Worm (Caenorhabditis elegans): ENCODE data around the gene der-2.

Gene der-2

DNA sequence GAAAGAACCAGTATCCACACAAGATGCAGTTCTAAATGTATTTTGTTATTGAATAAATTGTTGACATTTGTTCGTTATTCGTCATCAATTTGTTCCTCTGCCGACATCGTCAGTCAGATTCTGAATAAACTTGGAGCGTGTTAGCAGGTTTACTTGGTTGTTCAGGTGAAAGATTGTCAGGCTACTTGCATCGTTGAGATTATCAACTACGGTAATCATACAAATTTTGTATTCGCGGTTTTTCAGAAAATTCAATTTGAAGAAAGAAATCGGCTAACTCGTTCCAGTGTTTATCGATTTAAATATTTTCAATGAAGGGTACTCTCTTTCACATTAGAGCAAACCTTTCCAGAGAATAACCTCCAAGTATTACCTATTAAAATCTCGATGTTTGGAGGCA is 13.2 kb downstream of the der-2 start, which contains the start of gene R151.2:
TSS of gene R151.2 (plus strand) at position 247 of the 400 bp plus-strand sequence.
- TF ChIP-seq gmeb-2 (tag; optimal IDR thresholded peaks at IDR 0.05): no peak
- TF ChIP-seq pqm-1 (tag; optimal IDR thresholded peaks at IDR 0.05): no peak
- no peak for TF ChIP-seq elt-2 (tag; optimal IDR thresholded peaks at IDR 0.05)
- no peak for TF ChIP-seq hlh-15 (tag; optimal IDR thresholded peaks at IDR 0.05)
- TF ChIP-seq eyg-1 (tag; optimal IDR thresholded peaks at IDR 0.05): no peak
- TF ChIP-seq C38D4.7 (GFP tag; optimal IDR thresholded peaks at IDR 0.05): no peak
- TF ChIP-seq ceh-22 (tag; optimal IDR thresholded peaks at IDR 0.05): no peak
- TF ChIP-seq sox-4 (tag; optimal IDR thresholded peaks at IDR 0.05): no peak
- no peak for TF ChIP-seq unc-42 (tag; optimal IDR thresholded peaks at IDR 0.05)
- no peak for TF ChIP-seq hlh-8 (tag; optimal IDR thresholded peaks at IDR 0.05)
- no peak for TF ChIP-seq K09A11.1 (tag; optimal IDR thresholded peaks at IDR 0.05; ENCODE audit: insufficient read depth)
- no peak for TF ChIP-seq ceh-34 (tag; optimal IDR thresholded peaks at IDR 0.05)
- no peak for TF ChIP-seq che-1 (tag; optimal IDR thresholded peaks at IDR 0.05)
- no peak for TF ChIP-seq nhr-11 (tag; optimal IDR thresholded peaks at IDR 0.05)
- TF ChIP-seq pha-4 (tag; optimal IDR thresholded peaks at IDR 0.05): no peak
- TF ChIP-seq npax-4 (tag; optimal IDR thresholded peaks at IDR 0.05): no peak
- no peak for TF ChIP-seq madf-2 (tag; optimal IDR thresholded peaks at IDR 0.05)
- TF ChIP-seq sox-2 (GFP tag; IDR thresholded peaks at IDR 0.05): no peak
- TF ChIP-seq ceh-24 (tag; optimal IDR thresholded peaks at IDR 0.05): no peak
- no peak for TF ChIP-seq Y22D7AL.16 (tag; optimal IDR thresholded peaks at IDR 0.05)

DNA sequence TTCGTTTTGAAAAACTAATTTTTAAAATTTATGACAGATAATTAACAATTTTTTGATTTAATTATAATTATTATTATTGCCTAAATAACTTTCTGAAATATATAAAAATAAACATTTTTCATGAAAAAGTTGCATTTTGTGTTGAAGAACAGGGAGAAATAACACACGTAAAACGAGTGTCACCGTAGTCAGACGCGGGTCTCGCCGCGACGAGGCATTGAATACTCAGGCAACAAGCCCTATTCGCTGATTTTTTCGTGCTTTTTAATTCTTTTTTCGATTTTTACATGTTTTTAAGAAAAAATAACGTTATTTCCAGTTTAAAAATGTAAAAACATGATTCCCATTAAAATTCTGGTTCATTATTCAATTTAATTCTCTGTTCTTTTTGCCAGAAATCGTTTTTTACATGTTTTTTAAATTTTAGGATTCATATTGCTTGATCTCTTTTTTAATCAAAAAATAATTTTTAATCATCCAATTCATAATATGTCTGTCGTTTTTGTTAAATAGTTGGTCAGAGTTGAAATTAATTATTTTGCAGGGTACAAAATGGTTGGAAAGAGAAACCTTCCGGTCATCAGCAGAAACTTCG is 14.9 kb downstream of the der-2 start, which contains the start of gene rpl-6:
TSS of gene rpl-6 (plus strand) at position 545 of the 595 bp plus-strand sequence.
- TF ChIP-seq unc-42 (tag; optimal IDR thresholded peaks at IDR 0.05): peak; percentile 12
- TF ChIP-seq ceh-34 (tag; optimal IDR thresholded peaks at IDR 0.05): peak; percentile 1
- peak; percentile 93 for TF ChIP-seq nfya-1 (tag; optimal IDR thresholded peaks at IDR 0.05)
- no peak for TF ChIP-seq npax-4 (tag; optimal IDR thresholded peaks at IDR 0.05)
- TF ChIP-seq C08G9.2 (tag; optimal IDR thresholded peaks at IDR 0.05): no peak
- peak; percentile 4 for TF ChIP-seq pha-2 (tag; optimal IDR thresholded peaks at IDR 0.05)
- TF ChIP-seq sox-4 (tag; optimal IDR thresholded peaks at IDR 0.05): no peak
- peak; percentile 34 for TF ChIP-seq ceh-31 (tag; optimal IDR thresholded peaks at IDR 0.05)
- no peak for TF ChIP-seq ceh-6 (GFP tag; optimal IDR thresholded peaks at IDR 0.05)
- peak; percentile 57 for TF ChIP-seq pax-1 (tag; optimal IDR thresholded peaks at IDR 0.05)
- TF ChIP-seq elt-2 (tag; optimal IDR thresholded peaks at IDR 0.05): peak; percentile 42
- peak; percentile 23 for TF ChIP-seq tbx-2 (tag; optimal IDR thresholded peaks at IDR 0.05)

DNA sequence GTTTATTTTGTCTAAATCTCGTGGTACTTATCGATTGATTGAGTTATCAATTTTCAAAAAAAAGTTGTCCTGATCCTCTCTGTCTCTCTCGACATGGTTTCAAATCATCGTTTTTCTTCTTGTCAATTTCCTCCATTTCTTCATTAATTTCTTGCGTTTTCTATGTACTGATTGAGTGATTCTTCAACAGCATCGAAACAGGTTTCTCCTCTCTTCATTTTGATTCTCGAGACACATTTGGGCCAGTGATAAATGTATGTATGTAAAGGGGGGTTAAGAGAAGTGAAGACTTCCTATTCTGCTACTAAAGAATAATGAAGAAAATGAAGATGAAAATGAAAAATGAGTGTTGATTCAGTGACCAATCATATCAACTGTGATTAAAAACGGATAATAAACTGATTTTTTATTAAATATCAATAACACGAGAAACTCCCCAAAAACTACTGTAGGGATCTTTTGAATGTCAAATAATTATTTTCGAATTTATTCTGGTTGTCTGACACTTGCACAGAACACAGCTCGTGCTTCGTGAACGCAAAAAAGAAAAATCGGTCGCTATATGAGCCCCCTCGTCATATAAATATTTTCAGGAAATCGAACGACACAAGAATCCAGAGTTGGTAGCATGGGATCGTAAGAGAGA is 19.7 kb downstream of the der-2 start:
- no peak for TF ChIP-seq sdc-2 (tag; optimal IDR thresholded peaks at IDR 0.05)
- no peak for TF ChIP-seq tbx-2 (tag; optimal IDR thresholded peaks at IDR 0.05)

DNA sequence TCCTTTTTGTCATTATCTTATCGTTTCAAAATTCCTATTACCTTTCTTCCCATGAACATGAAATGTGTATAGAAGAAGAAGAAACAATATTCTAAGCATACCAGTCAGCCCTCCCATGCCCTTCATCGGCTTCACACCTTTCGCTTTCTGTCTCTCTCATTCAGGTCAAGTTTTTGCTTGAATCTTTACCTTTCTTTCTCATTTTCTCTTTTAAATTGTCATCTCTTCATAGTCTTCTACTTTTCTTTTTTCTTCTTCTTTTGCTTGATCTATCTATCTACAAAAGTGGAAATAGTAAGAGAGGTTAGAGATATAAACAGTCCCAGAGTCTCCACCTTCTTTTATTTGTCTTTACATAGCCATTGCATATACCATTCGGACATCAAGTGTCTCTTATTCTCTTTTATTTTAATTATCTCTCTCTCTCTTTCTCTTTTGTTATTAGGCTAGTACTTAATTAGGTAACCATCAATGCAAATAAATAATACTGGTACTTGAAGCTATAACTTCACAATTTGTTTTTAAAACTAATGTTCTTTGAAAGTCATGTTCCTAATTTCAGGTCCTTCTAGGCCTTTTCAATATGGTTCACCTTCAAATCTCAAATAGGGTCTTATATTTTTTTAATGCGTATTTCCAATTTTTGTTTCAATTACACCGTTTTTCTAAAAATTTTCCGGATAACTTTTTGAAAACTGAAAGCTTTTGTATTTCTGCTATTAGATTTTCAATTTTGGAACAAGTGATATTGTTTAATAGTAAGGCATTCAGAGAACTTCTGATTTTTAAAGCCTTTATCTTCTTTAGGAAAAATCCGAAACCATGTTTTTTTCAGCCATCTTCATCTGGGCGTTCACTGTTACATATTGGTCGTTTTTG is 21.3 kb downstream of the der-2 start, which contains the start of gene dpy-31:
TSS of gene dpy-31 (plus strand) at position 829 of the 879 bp plus-strand sequence.
- TF ChIP-seq unc-42 (tag; optimal IDR thresholded peaks at IDR 0.05): no peak

DNA sequence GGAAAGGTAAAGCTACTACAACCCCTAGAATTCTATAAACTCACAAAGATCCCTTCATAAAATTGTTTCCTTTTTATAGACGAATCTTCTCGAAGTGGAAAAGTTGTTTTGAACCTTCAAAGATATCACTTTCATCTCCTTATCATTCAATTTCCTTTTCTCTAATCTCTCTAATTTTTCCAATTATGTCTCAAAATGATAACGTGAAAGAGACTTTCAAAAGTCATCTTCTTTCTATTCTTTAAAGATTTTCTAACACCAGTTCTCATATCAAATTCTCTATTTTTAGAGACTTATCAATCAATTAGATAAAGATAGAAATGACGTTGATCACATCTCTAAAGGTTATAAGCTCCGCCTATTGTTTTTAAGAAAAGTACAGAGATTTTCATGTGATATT is 23.5 kb downstream of the der-2 start:
- no peak for TF ChIP-seq hlh-13 (GFP tag; optimal IDR thresholded peaks at IDR 0.05)
- no peak for TF ChIP-seq odd-2 (tag; optimal IDR thresholded peaks at IDR 0.05)
- no peak for TF ChIP-seq ceh-14 (tag; optimal IDR thresholded peaks at IDR 0.05)
- TF ChIP-seq pros-1 (tag; optimal IDR thresholded peaks at IDR 0.05): no peak
- TF ChIP-seq dve-1 (tag; optimal IDR thresholded peaks at IDR 0.05): no peak
- TF ChIP-seq ceh-24 (tag; optimal IDR thresholded peaks at IDR 0.05): no peak
- no peak for TF ChIP-seq pha-4 (tag; optimal IDR thresholded peaks at IDR 0.05)
- TF ChIP-seq F13H6.1 (tag; optimal IDR thresholded peaks at IDR 0.05): no peak
- no peak for TF ChIP-seq dmd-4 (tag; optimal IDR thresholded peaks at IDR 0.05; ENCODE audit: borderline replicate concordance)

All from whole organism, late embryonic.